Worm (Caenorhabditis elegans) whole organism, midembryonic: ENCODE data around the gene fkh-9.
A peak's percentile ranks its signal among the peaks of the same experiment; 100 is the strongest.

Experiments used
- T22C8.4 ChIP-seq: fragments of 200-800 bp; sonication (Bioruptor generic); IDR thresholded peaks from 2 replicates; pipeline ENCODE4 v1.3.6; 2022; ENCODE audit warnings: missing genetic modification characterization, missing compliant biosample characterization
- cog-1 ChIP-seq: sonication (generic microtip); optimal IDR thresholded peaks from 2 replicates; lab custom pipeline; 2016; ENCODE audit warnings: missing genetic modification characterization, missing compliant biosample characterization
- flt-1 ChIP-seq: fragments of 200-800 bp; sonication (Bioruptor generic); IDR thresholded peaks from 2 replicates; pipeline ENCODE4 v1.3.6; 2022; ENCODE audit warnings: missing genetic modification characterization, missing compliant biosample characterization
- klf-2 ChIP-seq: fragments of 200-800 bp; sonication (Bioruptor generic); conservative IDR thresholded peaks from 2 replicates; pipeline ENCODE4 v1.3.6; 2022; ENCODE audit warnings: missing genetic modification reagents, missing genetic modification characterization, missing compliant biosample characterization
- med-1 ChIP-seq: sonication (generic microtip); optimal IDR thresholded peaks from 2 replicates; lab custom pipeline; 2017; ENCODE audit warnings: missing genetic modification characterization, mild to moderate bottlenecking, missing compliant biosample characterization, antibody characterized with exemption, missing genetic modification reagents; ENCODE audit not compliant: insufficient read depth
- ref-1 ChIP-seq: fragments of 200-800 bp; sonication (Bioruptor generic); conservative IDR thresholded peaks from 2 replicates; pipeline ENCODE4 v1.3.6; 2022; ENCODE audit warnings: missing genetic modification reagents, missing genetic modification characterization, missing compliant biosample characterization
- tab-1 ChIP-seq: fragments of 200-800 bp; sonication (Bioruptor generic); IDR thresholded peaks from 2 replicates; pipeline ENCODE4 v1.3.6; 2022; ENCODE audit warnings: missing genetic modification characterization, missing compliant biosample characterization
- ztf-23 ChIP-seq: fragments of 200-800 bp; sonication (Bioruptor generic); IDR thresholded peaks from 2 replicates; pipeline ENCODE4 v1.3.6; 2022; ENCODE audit warnings: missing genetic modification reagents, missing genetic modification characterization, missing compliant biosample characterization
- ztf-29 ChIP-seq: fragments of 200-800 bp; sonication (Bioruptor generic); IDR thresholded peaks from 2 replicates; pipeline ENCODE4 v1.3.6; 2022; ENCODE audit warnings: missing genetic modification reagents, missing genetic modification characterization, missing compliant biosample characterization

fkh-9 gene

ce11 chrX:3797882-3798281 is 28.9 kb downstream of the fkh-9 start, which contains the start of gene abu-10:
abu-10 (plus strand) TSS chrX:3798182.
- TF ChIP-seq med-1 (GFP tag; lab: Kevin White, UChicago): no peak
- TF ChIP-seq T22C8.4 (GFP tag; lab: Robert Waterston, UW): no peak
- TF ChIP-seq ztf-29 (GFP tag; lab: Robert Waterston, UW): no peak
- no peak for TF ChIP-seq flt-1 (GFP tag; lab: Robert Waterston, UW)
- TF ChIP-seq klf-2: no peak
- TF ChIP-seq tab-1 (GFP tag; lab: Robert Waterston, UW): no peak
- no peak for TF ChIP-seq cog-1 (tag; lab: Kevin White, UChicago)
- TF ChIP-seq ztf-23 (GFP tag; lab: Robert Waterston, UW): no peak
- TF ChIP-seq ref-1: no peak

- TF ChIP-seq ztf-29 (GFP tag; lab: Robert Waterston, UW) (no peak), ztf-23 (GFP tag; lab: Robert Waterston, UW) (no peak), med-1 (GFP tag; lab: Kevin White, UChicago) (no peak), tab-1 (GFP tag; lab: Robert Waterston, UW) (no peak), ref-1 (no peak), klf-2 (no peak)
Measured at ce11 chrX:3795642-3796041, 31.1 kb downstream of the fkh-9 start, which contains the start of gene F35A5.5. F35A5.5 (minus strand) TSS chrX:3795742.

DNA sequence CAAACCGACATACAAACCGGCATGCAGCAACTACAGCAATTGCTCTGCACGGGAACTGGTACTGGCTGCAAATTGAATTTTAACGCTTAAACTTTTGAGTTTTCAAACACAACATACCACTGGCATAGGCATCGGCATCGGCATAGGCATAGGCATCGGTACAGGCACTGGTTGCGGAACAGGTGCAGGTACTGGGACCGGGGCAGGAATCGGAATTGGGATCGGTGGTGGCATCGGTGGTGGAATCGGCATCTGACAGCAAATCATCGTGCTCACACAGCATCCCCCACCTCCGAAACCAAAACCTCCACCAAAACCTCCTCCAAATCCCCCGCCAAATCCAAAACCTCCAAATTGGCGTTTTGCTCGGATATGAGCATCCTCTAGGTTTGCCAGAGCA is 32.6 kb downstream of the fkh-9 start:
- TF ChIP-seq ztf-23 (GFP tag; lab: Robert Waterston, UW) (no peak), flt-1 (GFP tag; lab: Robert Waterston, UW) (no peak), klf-2 (no peak), ref-1 (no peak), ztf-29 (GFP tag; lab: Robert Waterston, UW) (no peak), T22C8.4 (GFP tag; lab: Robert Waterston, UW) (no peak), tab-1 (GFP tag; lab: Robert Waterston, UW) (no peak), cog-1 (tag; lab: Kevin White, UChicago) (no peak)

- TF ChIP-seq ref-1 (no peak), ztf-29 (GFP tag; lab: Robert Waterston, UW) (no peak), ztf-23 (GFP tag; lab: Robert Waterston, UW) (no peak), cog-1 (tag; lab: Kevin White, UChicago) (no peak), klf-2 (no peak), T22C8.4 (GFP tag; lab: Robert Waterston, UW) (no peak), flt-1 (GFP tag; lab: Robert Waterston, UW) (no peak), tab-1 (GFP tag; lab: Robert Waterston, UW) (no peak), med-1 (GFP tag; lab: Kevin White, UChicago) (no peak)
Measured at ce11 chrX:3793389-3793788, 33.4 kb downstream of the fkh-9 start.

- TF ChIP-seq ztf-29 (GFP tag; lab: Robert Waterston, UW) (no peak), T22C8.4 (GFP tag; lab: Robert Waterston, UW) (no peak), flt-1 (GFP tag; lab: Robert Waterston, UW) (no peak), klf-2 (no peak), ref-1 (no peak), ztf-23 (GFP tag; lab: Robert Waterston, UW) (no peak), tab-1 (GFP tag; lab: Robert Waterston, UW) (no peak), cog-1 (tag; lab: Kevin White, UChicago) (no peak), med-1 (GFP tag; lab: Kevin White, UChicago) (no peak)
Measured at ce11 chrX:3792715-3793114, 34.0 kb downstream of the fkh-9 start, which contains the start of gene idpp-5. idpp-5 (minus strand) TSS chrX:3792815.

DNA sequence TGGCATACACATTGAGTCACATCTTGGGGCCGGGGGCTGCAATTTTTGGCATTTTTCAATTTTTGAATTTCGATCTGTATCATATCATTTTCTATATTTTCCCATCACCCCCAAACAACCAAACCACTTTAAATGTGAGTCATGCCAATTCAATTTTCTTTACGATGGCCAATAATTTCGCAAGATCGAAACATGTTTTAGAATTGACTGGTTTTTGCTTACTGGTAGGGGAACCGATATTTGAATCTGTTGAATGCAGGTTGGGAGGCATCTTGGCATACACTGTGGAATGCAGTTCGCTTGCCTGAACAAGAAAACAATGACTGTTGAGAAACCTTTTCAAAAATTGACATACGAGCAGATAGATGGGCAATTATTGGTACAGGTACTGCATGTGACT is 35.7 kb downstream of the fkh-9 start:
- no peak for TF ChIP-seq med-1 (GFP tag; lab: Kevin White, UChicago)
- TF ChIP-seq tab-1 (GFP tag; lab: Robert Waterston, UW): no peak
- no peak for TF ChIP-seq cog-1 (tag; lab: Kevin White, UChicago)
- TF ChIP-seq ref-1: no peak
- no peak for TF ChIP-seq klf-2
- TF ChIP-seq ztf-29 (GFP tag; lab: Robert Waterston, UW): no peak
- TF ChIP-seq ztf-23 (GFP tag; lab: Robert Waterston, UW): no peak
- no peak for TF ChIP-seq T22C8.4 (GFP tag; lab: Robert Waterston, UW)
- no peak for TF ChIP-seq flt-1 (GFP tag; lab: Robert Waterston, UW)

- no peak for TF ChIP-seq flt-1 (GFP tag; lab: Robert Waterston, UW)
- TF ChIP-seq cog-1 (tag; lab: Kevin White, UChicago): no peak
- no peak for TF ChIP-seq med-1 (GFP tag; lab: Kevin White, UChicago)
- TF ChIP-seq tab-1 (GFP tag; lab: Robert Waterston, UW): 0 out of 2 replicates have a peak, but pooled peaks have one; percentile 6
Measured at ce11 chrX:3788483-3788882, 38.3 kb downstream of the fkh-9 start.

DNA sequence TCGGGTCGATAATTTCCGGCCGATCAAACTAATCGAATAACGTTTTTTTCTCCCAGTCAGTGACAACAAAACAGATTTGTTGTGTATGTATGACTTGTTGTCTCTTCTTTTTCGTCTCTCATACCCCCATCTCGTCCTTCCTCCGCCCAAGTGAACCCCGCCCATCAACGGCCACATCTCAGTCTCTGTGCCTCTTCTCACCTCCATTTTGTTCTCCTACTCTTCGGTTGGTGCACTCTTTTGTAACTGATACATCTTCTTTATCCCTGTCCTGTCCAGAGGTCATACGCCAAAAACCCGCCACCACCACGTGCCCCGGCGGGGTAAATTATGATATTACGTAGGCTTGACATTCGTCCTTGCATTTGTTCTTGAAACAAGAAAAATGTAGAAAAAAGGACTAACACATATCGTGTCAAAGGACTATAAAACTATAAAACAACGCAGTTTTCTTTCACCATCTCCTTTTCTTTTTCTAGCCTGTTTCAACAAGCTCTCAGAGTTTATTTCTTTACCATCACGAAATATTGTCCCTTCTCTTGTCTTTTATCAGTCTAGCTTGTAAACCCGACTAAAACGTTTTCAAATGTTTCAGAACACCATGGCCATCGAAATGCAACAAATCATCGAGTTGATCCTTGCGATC is 39.2 kb downstream of the fkh-9 start, which contains the start of gene pmpl-1:
Gene pmpl-1, plus strand, starts transcription at position 596 of the 646 bp plus-strand sequence.
- TF ChIP-seq ztf-23 (GFP tag; lab: Robert Waterston, UW): no peak
- no peak for TF ChIP-seq klf-2
- no peak for TF ChIP-seq med-1 (GFP tag; lab: Kevin White, UChicago)
- no peak for TF ChIP-seq T22C8.4 (GFP tag; lab: Robert Waterston, UW)
- no peak for TF ChIP-seq ztf-29 (GFP tag; lab: Robert Waterston, UW)

DNA sequence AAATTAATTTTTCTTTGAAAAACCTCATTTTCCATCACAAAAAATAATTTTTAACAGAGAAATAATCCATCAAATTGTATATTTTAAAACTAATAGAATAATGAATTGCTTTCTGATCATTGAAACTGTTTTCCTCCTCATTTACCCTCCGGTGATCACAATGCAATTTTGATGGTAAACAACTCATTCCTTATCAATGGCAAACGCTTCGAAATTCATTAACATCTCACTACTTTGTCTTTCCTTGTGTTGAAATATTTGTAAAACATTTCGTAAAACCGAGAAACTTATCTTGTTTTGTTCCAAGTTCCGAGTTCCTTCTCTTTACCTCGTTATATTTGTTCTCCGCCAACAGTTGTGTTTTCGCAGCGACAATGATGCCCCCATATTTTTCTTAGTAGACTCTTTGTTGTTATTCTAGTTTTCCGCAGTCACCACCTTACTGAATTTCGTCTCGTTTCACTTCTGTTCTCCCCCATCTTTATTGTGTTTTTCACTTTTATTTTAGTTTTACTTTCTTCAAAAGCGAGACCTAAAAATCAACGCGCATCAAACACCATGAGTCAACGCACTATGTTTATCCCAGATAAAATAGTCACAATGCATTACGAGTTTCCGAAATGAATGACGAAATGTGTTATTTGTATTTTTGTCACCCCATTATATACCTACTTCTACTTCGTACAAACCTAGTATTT is 41.5 kb downstream of the fkh-9 start:
- TF ChIP-seq T22C8.4 (GFP tag; lab: Robert Waterston, UW) (no peak), klf-2 (no peak), ztf-23 (GFP tag; lab: Robert Waterston, UW) (no peak), tab-1 (GFP tag; lab: Robert Waterston, UW) (no peak), cog-1 (tag; lab: Kevin White, UChicago) (no peak), med-1 (GFP tag; lab: Kevin White, UChicago) (no peak), ref-1 (no peak), flt-1 (GFP tag; lab: Robert Waterston, UW) (no peak), ztf-29 (GFP tag; lab: Robert Waterston, UW) (no peak)
